Fruit fly (Drosophila melanogaster) whole organism: Measurements from ENCODE around the gene MICU3.
A peak's percentile ranks its signal among the peaks of the same experiment; 100 is the strongest.

Experiments used
- CG8478 ChIP-seq: fragments of >200 bp; optimal IDR thresholded peaks from 2 replicates; lab custom pipeline; 2018; ENCODE audit warnings: inconsistent platforms
- Dll ChIP-seq: fragments of >200 bp; optimal IDR thresholded peaks from 2 replicates; lab custom pipeline; 2017
- EcR ChIP-seq, 2 experiments: fragments of >200 bp; optimal IDR thresholded peaks; 2 replicates each; lab custom pipeline; 2017; ENCODE audit warnings: missing biosample characterization in 2 of 2, missing genetic modification characterization in 2 of 2, missing genetic modification reagents in 2 of 2
- pan ChIP-seq: fragments of >200 bp; optimal IDR thresholded peaks from 2 replicates; lab custom pipeline; 2017
- psq ChIP-seq: fragments of >200 bp; optimal IDR thresholded peaks from 2 replicates; lab custom pipeline; 2017
- usp ChIP-seq: fragments of >200 bp; optimal IDR thresholded peaks from 2 replicates; lab custom pipeline; 2017; ENCODE audit warnings: missing biosample characterization, missing genetic modification characterization, mixed read lengths

The MICU3 gene

DNA sequence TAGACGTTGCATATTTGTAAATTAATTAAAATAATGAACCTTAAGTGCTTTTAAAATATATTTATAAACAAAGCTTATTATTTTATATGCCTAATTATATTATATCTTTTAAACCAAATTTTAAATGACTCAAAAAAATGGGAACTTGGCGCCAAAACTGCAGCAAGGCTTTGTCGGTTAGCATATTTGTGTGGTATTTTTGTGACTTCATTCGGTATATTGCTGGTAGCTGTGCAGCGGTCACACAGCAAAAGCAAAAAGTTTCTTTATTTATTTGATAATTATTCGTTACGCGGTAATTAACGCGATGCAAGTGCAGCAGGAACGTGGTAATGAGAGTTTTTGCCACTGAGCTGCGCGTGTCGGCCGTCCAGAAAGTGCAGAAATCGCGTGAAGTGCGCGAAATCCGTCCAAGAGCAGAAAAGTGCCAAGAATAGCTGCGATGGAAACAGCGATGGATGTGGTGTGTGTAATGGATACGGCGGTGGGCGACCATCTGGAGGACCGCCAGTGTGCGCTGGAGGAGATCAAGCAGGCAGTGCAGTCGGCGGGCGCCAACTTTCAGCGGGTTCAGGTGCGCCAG, 32.5 kb downstream of the MICU3 start, which contains the start of gene Ask1:
Ask1 (plus strand) TSS at position 250 of the 583 bp plus-strand sequence.
- TF ChIP-seq psq (lab: Kevin White, UChicago), result no peak
- TF ChIP-seq EcR (GFP tag; optimal IDR thresholded peaks at IDR 0.05; lab: Kevin White, UChicago), result no peak
- no peak for TF ChIP-seq usp

DNA sequence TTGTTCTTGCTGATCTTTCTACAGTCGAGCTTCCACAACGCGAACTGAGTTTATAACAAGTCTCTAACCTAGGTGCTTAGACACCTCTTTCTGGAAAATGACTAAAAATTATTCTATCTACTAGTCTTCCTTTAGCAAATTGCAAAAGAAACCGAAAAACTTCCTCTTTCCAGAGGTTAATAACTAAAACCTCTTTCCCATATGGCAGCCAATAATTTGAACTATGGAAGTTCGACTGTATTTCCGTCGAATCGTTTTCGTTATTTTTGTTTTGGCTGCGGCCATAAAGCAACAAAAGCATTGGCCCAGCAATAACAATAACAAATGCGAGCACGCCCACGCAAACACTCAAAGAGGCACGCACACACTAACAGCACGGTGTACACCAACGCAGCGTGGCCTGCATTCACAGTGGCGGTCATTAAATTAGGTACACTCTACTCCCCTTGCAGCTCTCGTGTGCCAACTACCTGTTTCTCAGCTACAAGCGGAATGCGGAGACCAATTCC, 33.4 kb downstream of the MICU3 start:
- TF ChIP-seq CG8478 (lab: Kevin White, UChicago) (no peak), EcR (GFP tag; optimal IDR thresholded peaks at IDR 0.05; lab: Kevin White, UChicago) (no peak), pan (lab: Kevin White, UChicago) (no peak), usp (no peak), psq (lab: Kevin White, UChicago) (no peak)

DNA sequence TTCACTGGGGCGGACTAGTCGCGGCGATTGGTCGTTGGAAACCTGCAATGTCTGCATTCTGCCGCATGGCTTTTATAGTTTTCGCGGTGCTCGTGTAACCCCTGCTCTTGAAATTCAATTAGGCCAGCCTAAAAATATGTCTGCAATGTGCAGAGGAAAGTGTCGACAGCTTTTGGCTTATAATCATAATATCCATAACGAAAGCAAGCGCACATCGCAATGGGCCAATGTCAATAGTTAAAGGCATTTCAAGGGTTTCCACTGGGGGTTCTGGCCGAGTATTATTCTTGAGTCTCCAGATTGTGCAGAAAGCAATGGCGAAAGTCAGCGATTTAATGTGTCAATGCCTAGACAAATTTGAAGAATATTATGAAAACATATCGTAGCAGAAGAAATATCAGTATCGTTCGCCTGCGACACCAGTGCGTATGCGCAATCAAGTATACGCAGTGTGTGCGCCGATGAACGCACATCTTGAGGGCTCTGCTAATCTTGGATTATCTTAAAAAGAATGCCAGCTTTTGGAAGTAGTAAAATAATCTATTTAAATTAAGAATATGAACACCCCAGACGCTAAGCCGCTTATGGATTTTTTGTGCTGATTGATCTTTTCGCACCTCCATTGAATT, 41.2 kb downstream of the MICU3 start, which contains the start of gene ninaE:
ninaE (minus strand) TSS at position 51 of the 629 bp plus-strand sequence.
- no peak for TF ChIP-seq EcR (GFP tag; optimal IDR thresholded peaks at IDR 0.05; lab: Kevin White, UChicago)
- no peak for TF ChIP-seq usp
- TF ChIP-seq pan (lab: Kevin White, UChicago), result no peak

DNA sequence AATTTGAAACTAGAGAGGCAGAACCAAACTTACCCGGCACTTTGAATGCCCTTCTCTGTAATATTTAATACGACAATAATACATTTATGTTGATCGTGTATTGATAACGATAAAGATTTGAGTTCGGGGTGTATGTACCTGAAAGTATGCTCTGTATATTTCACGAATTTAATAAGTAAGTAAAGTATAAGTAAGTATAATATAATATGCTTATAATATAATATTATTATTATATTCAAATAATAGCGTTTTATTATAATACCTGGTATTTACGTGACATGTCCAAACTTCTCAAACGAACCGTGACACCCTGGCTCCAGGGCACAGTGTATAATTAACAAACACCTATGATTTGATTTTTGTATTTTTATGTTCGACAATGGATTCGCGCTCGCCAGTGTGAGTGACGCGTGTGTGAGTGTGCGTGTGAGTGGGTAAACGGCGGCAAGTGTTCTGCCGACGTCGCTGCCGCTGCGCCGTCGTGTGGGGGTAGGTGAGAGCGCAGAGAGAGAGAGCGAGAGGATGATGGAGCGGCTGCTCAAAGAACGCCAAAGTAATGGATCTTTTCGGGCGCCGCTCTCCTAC, 42.6 kb downstream of the MICU3 start:
- TF ChIP-seq psq (lab: Kevin White, UChicago) (no peak), Dll (lab: Kevin White, UChicago) (peak; percentile 82)

DNA sequence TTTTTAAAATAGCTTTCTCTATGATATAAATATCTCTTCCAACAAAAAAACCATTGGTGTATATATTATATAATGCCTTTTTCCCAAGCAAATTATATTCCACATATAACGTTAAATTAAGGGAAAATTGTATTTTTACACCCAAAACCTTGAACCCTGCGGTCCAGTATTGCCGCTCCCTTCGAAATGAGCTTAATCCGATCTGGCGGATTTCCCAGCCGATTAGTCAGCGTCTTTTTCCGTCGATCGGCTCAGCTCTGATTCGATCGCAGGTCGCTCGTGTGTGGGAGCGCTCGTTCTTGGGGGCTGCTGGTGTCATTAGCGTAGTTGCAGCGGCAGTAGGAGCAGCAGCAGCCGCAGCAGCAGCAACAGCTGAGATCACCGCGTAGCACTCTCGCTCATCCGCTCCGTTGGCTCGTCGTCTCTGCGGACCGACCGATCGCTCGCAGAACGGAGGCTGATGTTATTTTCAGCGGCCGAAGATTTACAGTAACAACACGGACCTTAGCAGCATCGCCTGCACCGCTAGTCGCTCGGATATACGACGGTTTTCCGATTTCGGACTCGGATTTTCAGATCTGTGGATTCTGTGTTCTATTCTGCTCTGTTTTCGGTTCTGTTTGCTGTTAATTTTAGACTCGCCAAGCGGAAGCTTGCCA, 43.4 kb downstream of the MICU3 start, which contains the start of gene CG4733:
CG4733 (plus strand) TSS at position 350 of the 659 bp plus-strand sequence.
- no peak for TF ChIP-seq CG8478 (lab: Kevin White, UChicago)
- no peak for TF ChIP-seq psq (lab: Kevin White, UChicago)
- TF ChIP-seq usp, result no peak
- no peak for TF ChIP-seq Dll (lab: Kevin White, UChicago)
- no peak for TF ChIP-seq pan (lab: Kevin White, UChicago)
- no peak for TF ChIP-seq EcR (GFP tag; optimal IDR thresholded peaks at IDR 0.05; lab: Kevin White, UChicago)

DNA sequence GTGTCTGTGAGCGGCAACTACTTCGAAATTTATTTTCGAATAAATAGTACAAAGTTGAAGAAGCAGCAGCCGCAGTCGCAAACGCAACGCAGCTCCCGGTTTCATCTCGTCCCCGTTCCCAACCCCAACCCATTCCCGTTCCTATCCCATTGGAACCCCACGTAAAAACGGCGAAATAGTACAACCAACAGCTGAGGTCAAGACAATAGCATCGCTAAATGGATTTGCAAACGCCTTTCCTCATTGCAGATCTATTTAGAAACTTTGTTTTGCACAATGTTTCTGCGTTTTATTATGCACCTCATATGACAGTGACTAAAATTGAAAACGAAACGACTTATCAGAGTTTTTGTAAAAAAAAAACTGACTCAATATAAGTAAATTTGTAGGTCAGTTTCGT, 44.3 kb downstream of the MICU3 start:
- TF ChIP-seq CG8478 (lab: Kevin White, UChicago) (no peak), Dll (lab: Kevin White, UChicago) (no peak), EcR (GFP tag; optimal IDR thresholded peaks at IDR 0.05; lab: Kevin White, UChicago) (no peak), usp (no peak), pan (lab: Kevin White, UChicago) (no peak), psq (lab: Kevin White, UChicago) (no peak)

DNA sequence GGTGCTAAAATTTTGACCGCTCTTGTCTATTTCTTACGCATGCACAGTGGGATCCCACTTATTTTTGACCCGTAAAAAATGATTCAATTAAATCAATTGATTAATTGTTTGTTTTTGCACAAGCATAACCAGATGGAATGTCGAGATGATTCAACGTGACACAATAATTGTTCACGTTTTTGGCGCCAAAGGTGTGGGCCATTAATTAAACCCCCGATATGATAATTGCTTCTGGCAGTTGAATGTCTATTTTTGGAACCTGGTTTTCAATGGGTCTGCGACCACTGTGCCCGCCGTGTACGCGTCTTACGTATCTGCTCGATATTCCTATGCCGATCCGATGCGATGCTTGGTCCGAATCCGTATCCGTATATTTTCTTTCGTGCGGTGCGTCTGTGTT, 44.9 kb downstream of the MICU3 start:
- TF ChIP-seq CG8478 (lab: Kevin White, UChicago), result no peak
- no peak for TF ChIP-seq psq (lab: Kevin White, UChicago)
- no peak for TF ChIP-seq Dll (lab: Kevin White, UChicago)
- no peak for TF ChIP-seq pan (lab: Kevin White, UChicago)
- no peak for TF ChIP-seq usp
- no peak for TF ChIP-seq EcR (GFP tag; optimal IDR thresholded peaks at IDR 0.05; lab: Kevin White, UChicago)

DNA sequence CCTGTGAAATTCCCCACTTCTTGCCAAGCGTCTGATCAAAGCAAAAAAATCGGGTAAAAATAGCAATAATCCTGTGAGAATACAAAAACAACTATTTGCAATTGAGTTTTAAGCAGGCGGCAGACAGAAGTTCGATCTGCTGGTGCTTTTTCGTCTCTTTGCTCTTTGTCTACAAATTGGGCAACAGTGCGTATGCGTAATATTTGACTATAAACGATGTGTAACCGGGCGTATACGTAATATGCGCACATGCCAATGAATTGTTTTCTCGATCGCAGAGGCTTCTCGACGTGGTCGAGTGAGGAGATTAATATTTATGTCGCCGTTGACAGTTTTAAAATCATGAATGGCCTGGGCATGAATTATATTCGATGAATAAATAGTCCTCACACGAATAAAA, 48.2 kb downstream of the MICU3 start:
- TF ChIP-seq psq (lab: Kevin White, UChicago) (no peak), EcR (GFP tag; optimal IDR thresholded peaks at IDR 0.05; lab: Kevin White, UChicago) (no peak), Dll (lab: Kevin White, UChicago) (no peak), CG8478 (lab: Kevin White, UChicago) (no peak), usp (no peak), pan (lab: Kevin White, UChicago) (no peak)

DNA sequence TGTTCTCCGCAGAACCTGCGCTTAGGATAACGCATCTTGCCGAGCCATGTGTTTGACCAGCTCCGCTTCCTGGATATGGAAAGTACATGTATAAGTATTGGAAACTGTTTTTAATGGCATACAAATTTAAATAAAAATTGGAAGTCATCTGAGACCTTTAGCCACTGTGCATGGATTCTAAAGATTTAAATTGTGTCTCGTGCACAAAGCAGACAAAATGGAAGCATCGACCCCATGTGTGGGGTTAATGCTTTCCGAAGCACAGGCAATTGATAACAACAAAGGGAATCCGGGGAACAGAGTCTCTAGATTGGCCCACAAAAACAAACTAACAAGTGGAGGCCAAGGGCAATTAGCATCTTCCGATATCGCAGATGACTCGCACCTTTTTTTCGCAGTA, 54.6 kb downstream of the MICU3 start:
- TF ChIP-seq pan (lab: Kevin White, UChicago) (no peak), EcR (GFP tag; optimal IDR thresholded peaks at IDR 0.05; lab: Kevin White, UChicago) (no peak), psq (lab: Kevin White, UChicago) (no peak), usp (no peak), Dll (lab: Kevin White, UChicago) (no peak), CG8478 (lab: Kevin White, UChicago) (no peak)

DNA sequence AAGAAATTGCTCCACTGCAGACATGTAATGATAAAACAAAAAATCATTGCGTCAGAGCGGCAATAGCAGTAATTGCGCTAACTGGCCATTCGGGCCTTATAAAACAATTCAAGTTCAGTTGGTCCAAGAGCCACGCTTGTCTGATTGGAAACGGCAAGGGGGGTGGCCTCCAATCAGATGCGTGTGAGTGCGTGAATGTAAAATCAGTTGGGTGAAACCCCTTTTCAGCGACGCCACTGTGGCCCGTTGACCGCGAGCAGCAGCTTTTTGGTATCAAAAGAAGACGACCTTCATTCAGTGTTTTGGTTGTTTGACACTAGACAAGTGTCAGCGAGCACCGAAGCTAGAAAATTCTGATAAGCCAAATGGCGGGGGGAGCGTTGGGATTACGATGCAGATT, 55.2 kb downstream of the MICU3 start:
- no peak for TF ChIP-seq usp
- TF ChIP-seq Dll (lab: Kevin White, UChicago), result no peak
- no peak for TF ChIP-seq psq (lab: Kevin White, UChicago)
- TF ChIP-seq pan (lab: Kevin White, UChicago), result no peak
- TF ChIP-seq CG8478 (lab: Kevin White, UChicago), result no peak
- TF ChIP-seq EcR (GFP tag; optimal IDR thresholded peaks at IDR 0.05; lab: Kevin White, UChicago), result no peak

DNA sequence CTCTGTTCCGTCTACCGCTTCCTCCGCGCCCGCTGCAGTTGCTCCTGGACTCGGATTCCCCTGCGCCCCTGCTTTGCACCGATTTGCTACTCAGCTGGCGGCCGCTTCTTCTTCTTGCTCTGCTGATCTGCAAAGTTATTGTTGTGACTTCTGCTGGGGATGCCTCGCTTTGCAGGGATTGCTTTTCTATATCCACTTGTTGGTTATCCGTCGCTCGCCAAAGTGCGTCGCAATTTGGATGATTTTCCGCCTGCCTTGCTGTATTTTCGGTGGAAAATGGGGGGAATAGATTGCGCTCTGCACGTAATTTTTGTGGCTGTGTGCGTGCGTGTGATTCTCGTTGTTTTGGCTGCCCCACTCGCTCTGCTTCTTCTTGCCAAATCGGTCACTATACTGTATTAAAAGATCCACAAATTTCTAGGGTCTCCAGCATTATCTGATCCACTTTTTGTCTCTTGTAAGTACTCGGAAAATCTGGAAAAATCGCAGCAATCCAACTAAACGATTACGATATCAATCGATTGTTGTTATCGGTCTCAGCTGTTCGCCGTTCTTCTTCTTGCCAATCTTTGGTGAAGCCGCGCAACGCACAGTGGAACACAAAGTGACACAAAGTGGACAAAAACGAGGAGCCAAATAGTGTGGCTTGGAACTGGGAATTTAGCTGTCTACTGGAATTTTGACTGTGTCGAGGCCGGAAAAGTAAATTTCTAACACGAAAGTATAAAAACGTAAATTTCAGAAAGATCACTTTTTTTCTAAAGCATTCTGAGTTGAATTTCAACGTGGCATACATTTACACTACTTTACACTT, 56.0 kb downstream of the MICU3 start, which contains the start of gene ClpX:
ClpX (minus strand) TSS at position 764 of the 814 bp plus-strand sequence.
- TF ChIP-seq pan (lab: Kevin White, UChicago) (no peak), EcR (GFP tag; optimal IDR thresholded peaks at IDR 0.05; lab: Kevin White, UChicago) (no peak), psq (lab: Kevin White, UChicago) (no peak), CG8478 (lab: Kevin White, UChicago) (no peak)
